Worm (Caenorhabditis elegans): ENCODE measurements around the gene nlp-63.

nlp-63 gene

DNA sequence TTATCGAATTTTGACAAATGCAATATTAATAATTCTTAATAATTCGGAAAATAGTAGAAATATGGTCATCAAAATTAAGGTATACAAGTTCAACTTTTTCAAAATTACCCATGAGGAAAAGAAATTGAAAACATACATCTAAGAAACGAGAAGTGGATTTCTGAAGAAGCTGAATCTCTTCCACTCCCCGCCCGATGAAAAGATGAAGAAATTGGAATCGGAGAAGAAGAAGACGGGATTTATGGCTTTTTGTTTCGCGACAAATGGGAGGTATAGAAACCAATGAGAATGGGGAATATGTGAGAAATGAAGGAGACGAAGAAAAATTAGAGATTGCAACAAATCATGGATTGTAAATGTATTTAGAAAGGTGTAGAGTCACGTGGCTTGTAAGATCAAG is 47.9 kb downstream of the nlp-63 start:
- TF ChIP-seq ekl-4 (GFP tag; IDR thresholded peaks at IDR 0.05) (no peak), F22D6.2 (tag; optimal IDR thresholded peaks at IDR 0.05) (no peak), repo-1 (tag; optimal IDR thresholded peaks at IDR 0.05) (no peak), snpc-3.4 (tag; optimal IDR thresholded peaks at IDR 0.05) (no peak), ztf-18 (tag; optimal IDR thresholded peaks at IDR 0.05) (no peak), snpc-4 (GFP tag; optimal IDR thresholded peaks at IDR 0.05) (no peak), snpc-4 (tag; optimal IDR thresholded peaks at IDR 0.05) (no peak), madf-3 (GFP tag; IDR thresholded peaks at IDR 0.05) (no peak)

DNA sequence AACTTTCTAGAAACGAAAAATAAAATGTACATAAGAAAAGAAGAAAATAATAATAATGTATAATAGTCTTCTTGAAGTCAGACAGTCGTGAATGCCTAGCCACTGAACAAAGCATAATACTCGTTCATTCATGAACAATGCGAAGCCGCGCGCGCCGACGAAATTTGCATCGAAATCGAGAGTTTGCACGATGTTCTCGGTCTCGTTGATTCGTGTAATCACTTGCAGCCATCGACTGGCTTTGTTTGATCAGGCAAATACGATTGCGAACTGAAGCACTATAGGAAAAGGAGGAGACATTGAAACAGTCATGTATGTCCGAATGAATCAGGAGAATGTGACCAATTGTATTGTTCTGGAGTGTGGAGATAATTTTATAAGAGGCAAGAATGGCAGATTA is 48.6 kb downstream of the nlp-63 start:
- TF ChIP-seq egl-18 (GFP tag; IDR thresholded peaks at IDR 0.05) (no peak), rpc-1 (optimal IDR thresholded peaks at IDR 0.05) (no peak), rpc-1 (tag; optimal IDR thresholded peaks at IDR 0.05) (no peak), F49E8.2 (tag; optimal IDR thresholded peaks at IDR 0.05; ENCODE audit: insufficient read depth) (no peak), atf-7 (tag; optimal IDR thresholded peaks at IDR 0.05) (no peak), F22D6.2 (tag; optimal IDR thresholded peaks at IDR 0.05) (no peak), F37B4.10 (GFP tag; IDR thresholded peaks at IDR 0.05) (no peak)

DNA sequence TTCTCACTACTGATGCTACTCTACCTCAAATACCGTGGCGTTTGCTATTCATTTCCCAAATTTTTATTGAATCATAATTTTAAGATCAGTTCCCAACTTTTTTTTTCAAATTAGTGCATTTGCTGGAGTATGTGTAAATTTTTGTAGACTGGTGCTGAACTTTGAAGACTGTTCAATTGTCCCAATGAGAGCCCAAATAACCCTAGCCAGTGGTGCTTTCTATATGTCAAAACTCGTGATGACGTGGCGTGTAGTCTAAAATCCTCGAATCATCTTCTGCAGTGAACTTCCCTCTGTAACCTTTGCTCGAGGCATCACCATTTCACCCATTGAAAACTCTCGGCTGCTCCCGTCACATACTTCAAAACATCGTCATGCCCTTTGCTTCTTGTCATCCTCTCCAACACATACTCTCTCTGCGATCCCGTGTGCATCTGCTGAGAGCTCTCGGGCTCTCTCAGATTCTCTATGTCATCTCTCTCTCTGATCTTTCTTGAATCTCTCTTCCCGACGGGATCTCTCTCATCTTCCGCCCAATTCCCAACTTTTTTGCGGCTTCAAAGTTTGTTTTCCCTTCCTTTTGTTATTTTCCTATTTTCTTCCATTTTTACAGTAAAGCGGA is 49.3 kb downstream of the nlp-63 start:
- TF ChIP-seq tbp1 (GFP tag; optimal IDR thresholded peaks at IDR 0.05) (no peak), sptf-2 (GFP tag; optimal IDR thresholded peaks at IDR 0.05) (no peak), zfh-2 (GFP tag; conservative IDR thresholded peaks at IDR 0.05) (peak; percentile 57)

Measured in whole organism, young adult.